Fruit fly (Drosophila melanogaster) S2 (cell line): ENCODE data around the gene ash2.

ENCODE experiments used
- CG8478 ChIP-seq: fragments of >200 bp; optimal IDR thresholded peaks from 2 replicates; lab custom pipeline; 2018
- CTCF ChIP-seq, 2 experiments: fragments of >200 bp; optimal IDR thresholded peaks; 2 replicates each; lab custom pipeline; 2018

- no peak for TF ChIP-seq CG8478 (lab: Kevin White, UChicago)
- no peak for TF ChIP-seq CTCF (optimal IDR thresholded peaks at IDR 0.05; lab: Kevin White, UChicago)
Measured at dm6 chr3R:24626003-24626486, 23.9 kb upstream of the ash2 start.
